Worm (Caenorhabditis elegans) whole organism, midembryonic: ENCODE results near the gene F19C7.8.

Source experiments
- T22C8.4 ChIP-seq: fragments of 200-800 bp; sonication (Bioruptor generic); IDR thresholded peaks from 2 replicates; pipeline ENCODE4 v1.3.6; 2022; ENCODE audit warnings: missing genetic modification characterization, missing compliant biosample characterization
- cog-1 ChIP-seq: sonication (generic microtip); optimal IDR thresholded peaks from 2 replicates; lab custom pipeline; 2016; ENCODE audit warnings: missing genetic modification characterization, missing compliant biosample characterization
- flt-1 ChIP-seq: fragments of 200-800 bp; sonication (Bioruptor generic); IDR thresholded peaks from 2 replicates; pipeline ENCODE4 v1.3.6; 2022; ENCODE audit warnings: missing genetic modification characterization, missing compliant biosample characterization
- klf-2 ChIP-seq: fragments of 200-800 bp; sonication (Bioruptor generic); conservative IDR thresholded peaks from 2 replicates; pipeline ENCODE4 v1.3.6; 2022; ENCODE audit warnings: missing genetic modification reagents, missing genetic modification characterization, missing compliant biosample characterization
- med-1 ChIP-seq: sonication (generic microtip); optimal IDR thresholded peaks from 2 replicates; lab custom pipeline; 2017; ENCODE audit warnings: missing genetic modification characterization, mild to moderate bottlenecking, missing compliant biosample characterization, antibody characterized with exemption, missing genetic modification reagents; ENCODE audit not compliant: insufficient read depth
- ref-1 ChIP-seq: fragments of 200-800 bp; sonication (Bioruptor generic); conservative IDR thresholded peaks from 2 replicates; pipeline ENCODE4 v1.3.6; 2022; ENCODE audit warnings: missing genetic modification reagents, missing genetic modification characterization, missing compliant biosample characterization
- tab-1 ChIP-seq: fragments of 200-800 bp; sonication (Bioruptor generic); IDR thresholded peaks from 2 replicates; pipeline ENCODE4 v1.3.6; 2022; ENCODE audit warnings: missing genetic modification characterization, missing compliant biosample characterization
- ztf-23 ChIP-seq: fragments of 200-800 bp; sonication (Bioruptor generic); IDR thresholded peaks from 2 replicates; pipeline ENCODE4 v1.3.6; 2022; ENCODE audit warnings: missing genetic modification reagents, missing genetic modification characterization, missing compliant biosample characterization
- ztf-29 ChIP-seq: fragments of 200-800 bp; sonication (Bioruptor generic); IDR thresholded peaks from 2 replicates; pipeline ENCODE4 v1.3.6; 2022; ENCODE audit warnings: missing genetic modification reagents, missing genetic modification characterization, missing compliant biosample characterization

- TF ChIP-seq ztf-29 (no peak), klf-2 (GFP tag; lab: Robert Waterston, UW) (no peak), flt-1 (GFP tag; lab: Robert Waterston, UW) (no peak), T22C8.4 (GFP tag; lab: Robert Waterston, UW) (no peak), cog-1 (tag; lab: Kevin White, UChicago) (no peak), med-1 (GFP tag; lab: Kevin White, UChicago) (no peak), tab-1 (GFP tag; lab: Robert Waterston, UW) (no peak), ref-1 (no peak), ztf-23 (GFP tag; lab: Robert Waterston, UW) (no peak)
Measured at ce11 chrIV:4669242-4669641, 31.3 kb upstream of the F19C7.8 start, which contains the start of gene F29B9.12.
